Worm (Caenorhabditis elegans) whole organism, L2 larva: Measurements from ENCODE around the gene sid-1.

ENCODE experiments used
- fos-1 ChIP-seq: fragments of 150-350 bp; optimal IDR thresholded peaks from 2 replicates; lab custom pipeline; 2014; ENCODE audit warnings: missing biosample characterization, missing genetic modification characterization
- unc-62 ChIP-seq: fragments of 150-350 bp; optimal IDR thresholded peaks from 2 replicates; lab custom pipeline; 2014; ENCODE audit warnings: missing biosample characterization, missing genetic modification reagents, missing genetic modification characterization
- ztf-11 ChIP-seq: sonication (generic microtip); optimal IDR thresholded peaks from 2 replicates; lab custom pipeline; 2017; ENCODE audit warnings: missing biosample characterization, missing genetic modification characterization

ce11 chrV:5080853-5081338 lies 38.9 kb upstream of the sid-1 start, which contains the start of gene Y58A7A.3:
- no peak for TF ChIP-seq ztf-11 (tag; lab: Kevin White, UChicago)
- peak; percentile 87 for TF ChIP-seq fos-1 (tag; lab: Kevin White, UChicago)
- TF ChIP-seq unc-62 (GFP tag; lab: Kevin White, UChicago): no peak
